Fruit fly (Drosophila melanogaster) whole organism: ENCODE measurements around the gene Vps4.

Experiments
- pan ChIP-seq: fragments of >200 bp; optimal IDR thresholded peaks from 2 replicates; lab custom pipeline; 2017
- psq ChIP-seq: fragments of >200 bp; optimal IDR thresholded peaks from 2 replicates; lab custom pipeline; 2017
- usp ChIP-seq: fragments of >200 bp; optimal IDR thresholded peaks from 2 replicates; lab custom pipeline; 2017; ENCODE audit warnings: missing biosample characterization, missing genetic modification characterization, mixed read lengths

- no peak for TF ChIP-seq usp
- no peak for TF ChIP-seq pan (lab: Kevin White, UChicago)
- no peak for TF ChIP-seq psq (lab: Kevin White, UChicago)
Measured at dm6 chrX:17910606-17910940, 3.1 kb downstream of the Vps4 start.
